Worm (Caenorhabditis elegans) whole organism, L3 larva: ENCODE results near the gene C01C4.3.

Source experiments
- ceh-82 ChIP-seq: fragments of 150-350 bp; optimal IDR thresholded peaks from 2 replicates; lab custom pipeline; 2014; ENCODE audit warnings: missing biosample characterization, missing genetic modification characterization
- lin-39 ChIP-seq: fragments of 150-350 bp; optimal IDR thresholded peaks from 2 replicates; lab custom pipeline; 2018; ENCODE audit warnings: missing biosample characterization, missing genetic modification reagents, missing genetic modification characterization
- nhr-11 ChIP-seq: fragments of 150-350 bp; optimal IDR thresholded peaks from 2 replicates; lab custom pipeline; 2014; ENCODE audit warnings: missing biosample characterization, missing genetic modification characterization

ce11 chrX:3709747-3710146 is 13.0 kb downstream of the C01C4.3 start:
- TF ChIP-seq nhr-11 (no peak), lin-39 (tag; lab: Kevin White, UChicago) (no peak), ceh-82 (tag; lab: Kevin White, UChicago) (no peak)
